Worm (Caenorhabditis elegans) whole organism, L4 larva: ENCODE results near the gene spi-1.
A peak's percentile ranks its signal among the peaks of the same experiment; 100 is the strongest.

ENCODE experiments used
- F44E2.7 ChIP-seq: fragments of 200-800 bp; sonication (Bioruptor generic); IDR thresholded peaks from 2 replicates; pipeline ENCODE4 v2.1.2; 2022; ENCODE audit warnings: missing genetic modification characterization, missing compliant biosample characterization
- T20F7.1 ChIP-seq: fragments of 200-800 bp; sonication (Bioruptor generic); optimal IDR thresholded peaks from 2 replicates; lab custom pipeline; 2018; ENCODE audit warnings: mild to moderate bottlenecking, missing genetic modification characterization, missing compliant biosample characterization
- Y5F2A.4 ChIP-seq: fragments of 200-800 bp; sonication (Bioruptor generic); optimal IDR thresholded peaks from 2 replicates; lab custom pipeline; 2018; ENCODE audit warnings: mild to moderate bottlenecking, missing genetic modification characterization, missing compliant biosample characterization
- Y75B8A.6 ChIP-seq: fragments of 200-800 bp; sonication (Bioruptor generic); IDR thresholded peaks from 2 replicates; pipeline ENCODE4 v1.3.6; 2022; ENCODE audit warnings: missing genetic modification reagents, missing genetic modification characterization, missing compliant biosample characterization
- ZK546.5 ChIP-seq, 2 experiments: sonication (generic microtip); optimal IDR thresholded peaks; 2 replicates each; lab custom pipeline; 2017; ENCODE audit warnings: missing biosample characterization in 2 of 2, missing genetic modification characterization in 2 of 2
- aly-2 ChIP-seq: sonication (generic microtip); optimal IDR thresholded peaks from 2 replicates; lab custom pipeline; 2018; ENCODE audit warnings: missing biosample characterization, missing genetic modification characterization
- attf-4 ChIP-seq: sonication (generic microtip); optimal IDR thresholded peaks from 3 replicates; lab custom pipeline; 2017; ENCODE audit warnings: missing biosample characterization, missing genetic modification characterization
- ceh-28 ChIP-seq: fragments of 150-350 bp; optimal IDR thresholded peaks from 2 replicates; lab custom pipeline; 2014; ENCODE audit warnings: missing biosample characterization, missing genetic modification reagents, missing genetic modification characterization
- ceh-32 ChIP-seq: sonication (generic microtip); optimal IDR thresholded peaks from 2 replicates; lab custom pipeline; 2016; ENCODE audit warnings: mild to moderate bottlenecking, missing genetic modification characterization, missing compliant biosample characterization; ENCODE audit not compliant: poor library complexity
- ceh-44 ChIP-seq: fragments of 200-800 bp; sonication (Bioruptor generic); IDR thresholded peaks from 2 replicates; pipeline ENCODE4 v1.3.6; 2022; ENCODE audit warnings: missing genetic modification reagents, missing genetic modification characterization, missing compliant biosample characterization
- ces-1 ChIP-seq: fragments of 150-350 bp; sonication (generic microtip); optimal IDR thresholded peaks from 4 replicates; lab custom pipeline; 2014; ENCODE audit warnings: missing biosample characterization, missing genetic modification reagents, missing genetic modification characterization
- cey-2 ChIP-seq: sonication (generic microtip); optimal IDR thresholded peaks from 3 replicates; lab custom pipeline; 2017; ENCODE audit warnings: missing genetic modification characterization, mild to moderate bottlenecking, missing compliant biosample characterization, antibody characterized with exemption, borderline replicate concordance; ENCODE audit not compliant: insufficient read depth
- daf-12 ChIP-seq: fragments of 150-350 bp; optimal IDR thresholded peaks from 2 replicates; lab custom pipeline; 2014; ENCODE audit warnings: missing biosample characterization, missing genetic modification reagents, missing genetic modification characterization
- daf-19 ChIP-seq: fragments of 200-800 bp; sonication (Bioruptor generic); conservative IDR thresholded peaks from 2 replicates; pipeline ENCODE4 v1.3.6; 2022; ENCODE audit warnings: missing genetic modification characterization, missing compliant biosample characterization
- daf-8 ChIP-seq: fragments of 200-800 bp; sonication (Bioruptor generic); IDR thresholded peaks from 2 replicates; pipeline ENCODE4 v1.3.6; 2022; ENCODE audit warnings: missing genetic modification characterization, missing compliant biosample characterization
- dmd-6 ChIP-seq: fragments of 200-800 bp; sonication (Bioruptor generic); IDR thresholded peaks from 2 replicates; pipeline ENCODE4 v1.3.6; 2022; ENCODE audit warnings: missing genetic modification reagents, missing genetic modification characterization, missing compliant biosample characterization
- dpl-1 ChIP-seq: fragments of 150-350 bp; optimal IDR thresholded peaks from 2 replicates; lab custom pipeline; 2014; ENCODE audit warnings: missing biosample characterization, missing genetic modification reagents, missing genetic modification characterization
- duxl-1 ChIP-seq: sonication (generic microtip); optimal IDR thresholded peaks from 2 replicates; lab custom pipeline; 2016; ENCODE audit warnings: mild to moderate bottlenecking, missing genetic modification characterization, moderate library complexity, missing compliant biosample characterization; ENCODE audit not compliant: poor library complexity
- dve-1 ChIP-seq: sonication (generic microtip); optimal IDR thresholded peaks from 2 replicates; lab custom pipeline; 2017; ENCODE audit warnings: antibody characterized with exemption, mild to moderate bottlenecking, missing genetic modification characterization, missing compliant biosample characterization; ENCODE audit not compliant: insufficient read depth
- egl-27 ChIP-seq: sonication (generic microtip); optimal IDR thresholded peaks from 3 replicates; lab custom pipeline; 2017; ENCODE audit warnings: missing biosample characterization, missing genetic modification reagents, missing genetic modification characterization
- fkh-10 ChIP-seq: fragments of 150-350 bp; optimal IDR thresholded peaks from 2 replicates; lab custom pipeline; 2014; ENCODE audit warnings: missing biosample characterization, missing genetic modification reagents, missing genetic modification characterization
- hlh-11 ChIP-seq: fragments of 200-800 bp; sonication (Bioruptor generic); optimal IDR thresholded peaks from 2 replicates; lab custom pipeline; 2018; ENCODE audit warnings: mild to moderate bottlenecking, missing genetic modification characterization, missing compliant biosample characterization
- lim-7 ChIP-seq: fragments of 200-800 bp; sonication (Bioruptor generic); IDR thresholded peaks from 2 replicates; pipeline ENCODE4 v1.3.6; 2022; ENCODE audit warnings: missing genetic modification characterization, missing compliant biosample characterization
- lin-1 ChIP-seq: fragments of 200-800 bp; sonication (Bioruptor generic); IDR thresholded peaks from 2 replicates; pipeline ENCODE4 v1.3.6; 2022; ENCODE audit warnings: missing genetic modification reagents, missing genetic modification characterization, missing compliant biosample characterization
- lin-13 ChIP-seq: fragments of 150-350 bp; optimal IDR thresholded peaks from 2 replicates; lab custom pipeline; 2014; ENCODE audit warnings: missing biosample characterization, missing genetic modification reagents, missing genetic modification characterization
- lin-15B ChIP-seq: fragments of 150-350 bp; sonication (generic microtip); optimal IDR thresholded peaks from 3 replicates; lab custom pipeline; 2014; ENCODE audit warnings: missing biosample characterization, missing genetic modification characterization
- lin-39 ChIP-seq: fragments of 150-350 bp; optimal IDR thresholded peaks from 2 replicates; lab custom pipeline; 2014; ENCODE audit warnings: missing biosample characterization, missing genetic modification reagents, missing genetic modification characterization
- lir-3 ChIP-seq: sonication (generic microtip); optimal IDR thresholded peaks from 2 replicates; lab custom pipeline; 2016; ENCODE audit warnings: mild to moderate bottlenecking, missing genetic modification characterization, missing compliant biosample characterization
- madf-9 ChIP-seq: fragments of 200-800 bp; sonication (Bioruptor generic); conservative IDR thresholded peaks from 2 replicates; pipeline ENCODE4 v1.3.6; 2022; ENCODE audit warnings: missing genetic modification reagents, missing genetic modification characterization, missing compliant biosample characterization
- mxl-2 ChIP-seq: fragments of 200-800 bp; sonication (Bioruptor generic); conservative IDR thresholded peaks from 2 replicates; pipeline ENCODE4 v1.3.6; 2022; ENCODE audit warnings: missing genetic modification reagents, missing genetic modification characterization, missing compliant biosample characterization
- nhr-10 ChIP-seq: fragments of 150-350 bp; optimal IDR thresholded peaks from 2 replicates; lab custom pipeline; 2014; ENCODE audit warnings: missing biosample characterization, missing genetic modification characterization
- nhr-11 ChIP-seq: fragments of 150-350 bp; optimal IDR thresholded peaks from 2 replicates; lab custom pipeline; 2014; ENCODE audit warnings: missing biosample characterization, missing genetic modification characterization
- nhr-111 ChIP-seq: fragments of 200-800 bp; sonication (Bioruptor generic); optimal IDR thresholded peaks from 2 replicates; lab custom pipeline; 2018; ENCODE audit warnings: mild to moderate bottlenecking, missing genetic modification characterization, missing compliant biosample characterization
- nhr-48 ChIP-seq: sonication (generic microtip); optimal IDR thresholded peaks from 2 replicates; lab custom pipeline; 2016; ENCODE audit warnings: mild to moderate bottlenecking, missing genetic modification characterization, missing compliant biosample characterization
- nhr-6 ChIP-seq: fragments of 150-350 bp; optimal IDR thresholded peaks from 2 replicates; lab custom pipeline; 2014; ENCODE audit warnings: missing biosample characterization, missing genetic modification characterization
- nhr-77 ChIP-seq: fragments of 150-350 bp; optimal IDR thresholded peaks from 2 replicates; lab custom pipeline; 2014; ENCODE audit warnings: missing biosample characterization, missing genetic modification characterization
- sdz-12 ChIP-seq: fragments of 200-800 bp; sonication (Bioruptor generic); optimal IDR thresholded peaks from 2 replicates; lab custom pipeline; 2018; ENCODE audit warnings: mild to moderate bottlenecking, missing genetic modification characterization, missing compliant biosample characterization
- snpc-1.2 ChIP-seq: fragments of 200-800 bp; sonication (Bioruptor generic); IDR thresholded peaks from 2 replicates; pipeline ENCODE4 v1.3.6; 2022; ENCODE audit warnings: missing genetic modification reagents, missing genetic modification characterization, missing compliant biosample characterization
- snpc-4 ChIP-seq: fragments of 150-350 bp; optimal IDR thresholded peaks from 2 replicates; lab custom pipeline; 2014; ENCODE audit warnings: missing biosample characterization, missing genetic modification characterization
- spr-1 ChIP-seq: sonication (generic microtip); optimal IDR thresholded peaks from 2 replicates; lab custom pipeline; 2016; ENCODE audit warnings: mild to moderate bottlenecking, missing genetic modification characterization, missing compliant biosample characterization
- spr-3 ChIP-seq: fragments of 200-800 bp; sonication (Bioruptor generic); optimal IDR thresholded peaks from 2 replicates; lab custom pipeline; 2018; ENCODE audit warnings: mild to moderate bottlenecking, missing genetic modification characterization, missing compliant biosample characterization
- tag-97 ChIP-seq: fragments of 200-800 bp; sonication (Bioruptor generic); IDR thresholded peaks from 2 replicates; pipeline ENCODE4 v1.3.6; 2022; ENCODE audit warnings: missing genetic modification characterization, missing compliant biosample characterization
- tra-1 ChIP-seq: fragments of 200-800 bp; sonication (Bioruptor generic); IDR thresholded peaks from 2 replicates; pipeline ENCODE4 v1.3.6; 2022; ENCODE audit warnings: missing genetic modification reagents, missing genetic modification characterization, missing compliant biosample characterization
- unc-130 ChIP-seq: sonication (generic microtip); optimal IDR thresholded peaks from 2 replicates; lab custom pipeline; 2016; ENCODE audit warnings: missing genetic modification reagents, missing genetic modification characterization, missing compliant biosample characterization
- unc-62 ChIP-seq, 3 experiments: fragments of 150-350 bp in 1 of 3; sonication (generic microtip); optimal IDR thresholded peaks in 2 of 3; peaks in 1 of 3; 1 replicate in 1 of 3; 2 replicates in 2 of 3; lab custom pipeline; 2014 to 2017; ENCODE audit warnings: missing biosample characterization in 3 of 3, missing genetic modification characterization in 3 of 3, missing genetic modification reagents in 3 of 3, missing genotype in 1 of 3
- zag-1 ChIP-seq: fragments of 150-350 bp; optimal IDR thresholded peaks from 2 replicates; lab custom pipeline; 2014; ENCODE audit warnings: missing biosample characterization, missing genetic modification characterization
- zfp-2 ChIP-seq: sonication (generic microtip); optimal IDR thresholded peaks from 2 replicates; lab custom pipeline; 2016; ENCODE audit warnings: mild to moderate bottlenecking, missing genetic modification characterization, missing compliant biosample characterization
- zfp-3 ChIP-seq: fragments of 200-800 bp; sonication (Bioruptor generic); conservative IDR thresholded peaks from 2 replicates; pipeline ENCODE4 v1.3.6; 2022; ENCODE audit warnings: missing genetic modification reagents, missing genetic modification characterization, missing compliant biosample characterization
- zip-11 ChIP-seq: fragments of 200-800 bp; sonication (Bioruptor generic); IDR thresholded peaks from 2 replicates; pipeline ENCODE4 v1.3.6; 2022; ENCODE audit warnings: missing genetic modification characterization, missing compliant biosample characterization
- zip-2 ChIP-seq: fragments of 150-350 bp; optimal IDR thresholded peaks from 2 replicates; lab custom pipeline; 2014; ENCODE audit warnings: missing biosample characterization, missing genetic modification characterization
- ztf-11 ChIP-seq: fragments of 150-350 bp; optimal IDR thresholded peaks from 2 replicates; lab custom pipeline; 2014; ENCODE audit warnings: missing biosample characterization, missing genetic modification characterization
- ztf-7 ChIP-seq: fragments of 150-350 bp; optimal IDR thresholded peaks from 2 replicates; lab custom pipeline; 2014; ENCODE audit warnings: missing biosample characterization, missing genetic modification characterization

The spi-1 gene

ce11 chrII:7528210-7528609 lies 32.2 kb downstream of the spi-1 start (continued):
- no peak for TF ChIP-seq zip-11 (GFP tag; lab: Robert Waterston, UW)
- no peak for TF ChIP-seq nhr-11 (tag; lab: Kevin White, UChicago)
- TF ChIP-seq ztf-7 (tag; lab: Kevin White, UChicago), result no peak
- TF ChIP-seq duxl-1, result no peak
- TF ChIP-seq aly-2 (tag; lab: Kevin White, UChicago), result no peak
- no peak for TF ChIP-seq madf-9
- TF ChIP-seq zfp-2, result no peak
- no peak for TF ChIP-seq daf-8
- no peak for TF ChIP-seq daf-19 (GFP tag; lab: Robert Waterston, UW)
- TF ChIP-seq ceh-32 (tag; lab: Kevin White, UChicago), result no peak
- TF ChIP-seq tra-1 (GFP tag; lab: Robert Waterston, UW), result peak; percentile 91
- no peak for TF ChIP-seq spr-1
- no peak for TF ChIP-seq ceh-28 (tag; lab: Kevin White, UChicago)
- peak; percentile 52 for TF ChIP-seq nhr-77 (tag; lab: Kevin White, UChicago)
- peak; percentile 89 for TF ChIP-seq lin-1
- TF ChIP-seq T20F7.1 (GFP tag; lab: Kevin White, UChicago), result peak; percentile 78
- TF ChIP-seq dmd-6 (GFP tag; lab: Robert Waterston, UW), result peak; percentile 99
- peak; percentile 33 for TF ChIP-seq dpl-1 (GFP tag; lab: Kevin White, UChicago)
- TF ChIP-seq mxl-2 (GFP tag; lab: Robert Waterston, UW), result peak; percentile 97
- TF ChIP-seq nhr-111 (GFP tag; lab: Kevin White, UChicago), result no peak
- TF ChIP-seq lin-39, result no peak
- no peak for TF ChIP-seq ztf-11 (tag; lab: Kevin White, UChicago)
- peak; percentile 96 for TF ChIP-seq hlh-11 (tag; lab: Kevin White, UChicago)
- no peak for TF ChIP-seq F44E2.7 (GFP tag; lab: Robert Waterston, UW)
- no peak for TF ChIP-seq tag-97
- TF ChIP-seq unc-62 (GFP tag; optimal IDR thresholded peaks at IDR 0.05 in 1 of 2; lab: Kevin White, UChicago), result peak in 1 of 2 experiments; percentile 4
- TF ChIP-seq unc-62 (tag; optimal IDR thresholded peaks at IDR 0.05; lab: Kevin White, UChicago), result no peak
- peak; percentile 81 for TF ChIP-seq cey-2
- no peak for TF ChIP-seq lir-3 (tag; lab: Kevin White, UChicago)
- no peak for TF ChIP-seq attf-4 (tag; lab: Kevin White, UChicago)
- TF ChIP-seq fkh-10 (GFP tag; lab: Kevin White, UChicago), result no peak
- TF ChIP-seq zip-2, result no peak
- TF ChIP-seq lin-13 (GFP tag; lab: Kevin White, UChicago), result no peak
- TF ChIP-seq ces-1, result no peak
- no peak for TF ChIP-seq nhr-10
- TF ChIP-seq zfp-3 (GFP tag; lab: Robert Waterston, UW), result peak; percentile 64; the same call in 1 of the 2 replicates
- TF ChIP-seq ZK546.5 (tag; optimal IDR thresholded peaks at IDR 0.05; lab: Kevin White, UChicago), result no peak
- no peak for TF ChIP-seq daf-12
- TF ChIP-seq dve-1 (tag; lab: Kevin White, UChicago), result peak; percentile 93
- peak; percentile 53 for TF ChIP-seq nhr-6
- TF ChIP-seq unc-130 (GFP tag; lab: Kevin White, UChicago), result no peak
- TF ChIP-seq spr-3, result no peak
- no peak for TF ChIP-seq Y5F2A.4
- TF ChIP-seq egl-27 (tag; lab: Kevin White, UChicago), result no peak
- peak; percentile 94 for TF ChIP-seq nhr-48 (tag; lab: Kevin White, UChicago)
- no peak for TF ChIP-seq ceh-44 (GFP tag; lab: Robert Waterston, UW)
- no peak for TF ChIP-seq lim-7
- no peak for TF ChIP-seq lin-15B (tag; lab: Kevin White, UChicago)
- TF ChIP-seq zag-1, result no peak
- no peak for TF ChIP-seq sdz-12 (GFP tag; lab: Kevin White, UChicago)
- TF ChIP-seq Y75B8A.6, result no peak
- no peak for TF ChIP-seq snpc-1.2 (GFP tag; lab: Robert Waterston, UW)
- TF ChIP-seq snpc-4 (tag; lab: Kevin White, UChicago), result no peak
